Fruit fly (Drosophila melanogaster) whole organism, embryonic: ENCODE measurements around the gene Drgx.

ENCODE experiments used
- Bteb2 ChIP-seq: fragments of 200-800 bp; sonication (Bioruptor generic); optimal IDR thresholded peaks from 2 replicates; lab custom pipeline; 2016; ENCODE audit warnings: missing biosample characterization, missing genetic modification characterization
- CG10543 ChIP-seq: fragments of 200-800 bp; sonication (Bioruptor generic); optimal IDR thresholded peaks from 3 replicates; lab custom pipeline; 2017; ENCODE audit warnings: missing biosample characterization, mild to moderate bottlenecking, missing genetic modification characterization, moderate library complexity
- CG11247 ChIP-seq: fragments of 200-800 bp; sonication (Bioruptor generic); IDR thresholded peaks from 2 replicates; pipeline ENCODE4 v1.3.6; 2022; ENCODE audit warnings: missing biosample characterization, missing genetic modification characterization
- CG1233 ChIP-seq: fragments of 200-800 bp; sonication (Bioruptor generic); optimal IDR thresholded peaks from 4 replicates; lab custom pipeline; 2018; ENCODE audit warnings: missing biosample characterization, mild to moderate bottlenecking, missing genetic modification characterization
- CG13123 ChIP-seq: fragments of 200-800 bp; sonication (Bioruptor generic); optimal IDR thresholded peaks from 2 replicates; lab custom pipeline; 2016; ENCODE audit warnings: missing biosample characterization, missing genetic modification characterization
- CG13894 ChIP-seq: fragments of 200-800 bp; sonication (Bioruptor generic); optimal IDR thresholded peaks from 3 replicates; lab custom pipeline; 2018; ENCODE audit warnings: missing biosample characterization, mild to moderate bottlenecking, missing genetic modification characterization, moderate library complexity
- CG14441 ChIP-seq: fragments of 200-800 bp; sonication (Bioruptor generic); IDR thresholded peaks from 2 replicates; pipeline ENCODE4 v1.3.6; 2022; ENCODE audit warnings: missing biosample characterization, missing genetic modification characterization
- CG17359 ChIP-seq: fragments of 200-800 bp; sonication (Bioruptor generic); optimal IDR thresholded peaks from 3 replicates; lab custom pipeline; 2018; ENCODE audit warnings: missing biosample characterization, mild to moderate bottlenecking, missing genetic modification characterization, moderate library complexity
- CG17802 ChIP-seq: fragments of 200-800 bp; sonication (Bioruptor generic); optimal IDR thresholded peaks from 2 replicates; lab custom pipeline; 2018; ENCODE audit warnings: missing biosample characterization, mild to moderate bottlenecking, missing genetic modification characterization, moderate library complexity
- CG18476 ChIP-seq: fragments of 200-800 bp; sonication (Bioruptor generic); optimal IDR thresholded peaks from 2 replicates; lab custom pipeline; 2016; ENCODE audit warnings: missing biosample characterization, mild to moderate bottlenecking, missing genetic modification characterization
- CG2129 ChIP-seq: fragments of 200-800 bp; sonication (Bioruptor generic); IDR thresholded peaks from 2 replicates; pipeline ENCODE4 v1.3.6; 2022; ENCODE audit warnings: missing biosample characterization, missing genetic modification characterization; ENCODE audit not compliant: partially characterized antibody
- CG31388 ChIP-seq: fragments of 200-800 bp; sonication (Bioruptor generic); optimal IDR thresholded peaks from 2 replicates; lab custom pipeline; 2016; ENCODE audit warnings: missing biosample characterization, missing genetic modification characterization
- CG33557 ChIP-seq: fragments of 200-800 bp; sonication (Bioruptor generic); optimal IDR thresholded peaks from 2 replicates; lab custom pipeline; 2019; ENCODE audit warnings: missing biosample characterization, mild to moderate bottlenecking, missing genetic modification characterization, moderate library complexity
- CG4617 ChIP-seq: fragments of 200-800 bp; sonication (Bioruptor generic); optimal IDR thresholded peaks from 3 replicates; lab custom pipeline; 2016; ENCODE audit warnings: missing biosample characterization, missing genetic modification characterization, borderline replicate concordance
- CG7357 ChIP-seq: fragments of 200-800 bp; sonication (Bioruptor generic); IDR thresholded peaks from 3 replicates; pipeline ENCODE4 v1.3.6; 2022; ENCODE audit warnings: missing biosample characterization, missing genetic modification characterization
- CG8290 ChIP-seq, 3 experiments: fragments of 200-800 bp; sonication (Bioruptor generic); optimal IDR thresholded peaks; 2 replicates each; lab custom pipeline; 2016 to 2019; ENCODE audit warnings: missing biosample characterization in 3 of 3, missing genetic modification characterization in 3 of 3, mild to moderate bottlenecking in 2 of 3, moderate library complexity in 1 of 3
- CG8765 ChIP-seq: fragments of 200-800 bp; sonication (Bioruptor generic); IDR thresholded peaks from 2 replicates; pipeline ENCODE4 v1.3.6; 2022; ENCODE audit warnings: missing biosample characterization, missing genetic modification characterization
- D ChIP-seq, 2 experiments: fragments of 200-800 bp in 1 of 2; fragments of >200 bp in 1 of 2; sonication (Bioruptor generic) in 1 of 2; optimal IDR thresholded peaks; 2 replicates in 1 of 2; 3 replicates in 1 of 2; lab custom pipeline; 2017; ENCODE audit warnings: mild to moderate bottlenecking in 1 of 2, missing biosample characterization in 1 of 2, missing genetic modification characterization in 1 of 2, missing genetic modification reagents in 1 of 2
- Dfd ChIP-seq, 2 experiments: fragments of >200 bp; optimal IDR thresholded peaks; 2 replicates each; lab custom pipeline; 2017; ENCODE audit warnings: missing biosample characterization in 2 of 2, missing genetic modification characterization in 2 of 2
- Dip3 ChIP-seq: fragments of 200-800 bp; sonication (Bioruptor generic); optimal IDR thresholded peaks from 3 replicates; lab custom pipeline; 2016; ENCODE audit warnings: missing biosample characterization, missing genetic modification characterization
- Doc3 ChIP-seq: fragments of 200-800 bp; sonication (Bioruptor generic); IDR thresholded peaks from 3 replicates; pipeline ENCODE4 v1.3.6; 2022; ENCODE audit warnings: missing biosample characterization, missing genetic modification characterization; ENCODE audit not compliant: partially characterized antibody
- ERR ChIP-seq: fragments of 200-800 bp; sonication (Bioruptor generic); optimal IDR thresholded peaks from 2 replicates; lab custom pipeline; 2016; ENCODE audit warnings: missing biosample characterization, missing genetic modification characterization
- Ets97D ChIP-seq: fragments of 200-800 bp; sonication (Bioruptor generic); optimal IDR thresholded peaks from 3 replicates; lab custom pipeline; 2016; ENCODE audit warnings: missing biosample characterization, missing genetic modification characterization
- Jarid2 ChIP-seq: fragments of 200-800 bp; sonication (Bioruptor generic); optimal IDR thresholded peaks from 3 replicates; lab custom pipeline; 2017; ENCODE audit warnings: mild to moderate bottlenecking, missing biosample characterization, missing genetic modification reagents, missing genetic modification characterization
- MBD-R2 ChIP-seq: fragments of 200-800 bp; sonication (Bioruptor generic); IDR thresholded peaks from 2 replicates; pipeline ENCODE4 v1.3.6; 2022; ENCODE audit warnings: missing biosample characterization, missing genetic modification characterization
- Oli ChIP-seq: fragments of 200-800 bp; sonication (Bioruptor generic); optimal IDR thresholded peaks from 2 replicates; lab custom pipeline; 2018; ENCODE audit warnings: missing biosample characterization, mild to moderate bottlenecking, missing genetic modification characterization, moderate library complexity
- Rx ChIP-seq: fragments of 200-800 bp; sonication (Bioruptor generic); IDR thresholded peaks from 2 replicates; pipeline ENCODE4 v1.3.6; 2022; ENCODE audit warnings: missing biosample characterization, missing genetic modification characterization
- bigmax ChIP-seq: fragments of 200-800 bp; sonication (Bioruptor generic); optimal IDR thresholded peaks from 2 replicates; lab custom pipeline; 2018; ENCODE audit warnings: missing biosample characterization, mild to moderate bottlenecking, missing genetic modification characterization
- cg ChIP-seq: fragments of 200-800 bp; sonication (Bioruptor generic); optimal IDR thresholded peaks from 3 replicates; lab custom pipeline; 2019; ENCODE audit warnings: missing biosample characterization, mild to moderate bottlenecking, missing genetic modification characterization, moderate library complexity
- crc ChIP-seq: fragments of 200-800 bp; sonication (Bioruptor generic); optimal IDR thresholded peaks from 2 replicates; lab custom pipeline; 2016; ENCODE audit warnings: missing biosample characterization, missing genetic modification characterization
- croc ChIP-seq: fragments of 200-800 bp; sonication (Bioruptor generic); conservative IDR thresholded peaks from 3 replicates; pipeline ENCODE4 v1.3.6; 2022; ENCODE audit warnings: missing biosample characterization, missing genetic modification characterization
- dm ChIP-seq: fragments of 200-800 bp; sonication (Bioruptor generic); optimal IDR thresholded peaks from 3 replicates; lab custom pipeline; 2016; ENCODE audit warnings: missing biosample characterization, missing genetic modification characterization
- ems ChIP-seq: fragments of 200-800 bp; sonication (Bioruptor generic); optimal IDR thresholded peaks from 3 replicates; lab custom pipeline; 2016; ENCODE audit warnings: missing biosample characterization, missing genetic modification characterization
- fd102C ChIP-seq: fragments of 200-800 bp; sonication (Bioruptor generic); optimal IDR thresholded peaks from 2 replicates; lab custom pipeline; 2018; ENCODE audit warnings: missing biosample characterization, mild to moderate bottlenecking, missing genetic modification characterization, moderate library complexity
- fu2 ChIP-seq: fragments of 200-800 bp; sonication (Bioruptor generic); optimal IDR thresholded peaks from 2 replicates; lab custom pipeline; 2016; ENCODE audit warnings: missing biosample characterization, missing genetic modification characterization
- luna ChIP-seq: fragments of 200-800 bp; sonication (Bioruptor generic); optimal IDR thresholded peaks from 2 replicates; lab custom pipeline; 2016; ENCODE audit warnings: missing biosample characterization, missing genetic modification characterization
- nmo ChIP-seq: fragments of 200-800 bp; sonication (Bioruptor generic); optimal IDR thresholded peaks from 2 replicates; lab custom pipeline; 2018; ENCODE audit warnings: missing biosample characterization, mild to moderate bottlenecking, missing genetic modification characterization, moderate library complexity
- pros ChIP-seq: fragments of 200-800 bp; sonication (Bioruptor generic); optimal IDR thresholded peaks from 3 replicates; lab custom pipeline; 2019; ENCODE audit warnings: missing biosample characterization, mild to moderate bottlenecking, missing genetic modification characterization, moderate library complexity
- pzg ChIP-seq: fragments of 200-800 bp; sonication (Bioruptor generic); optimal IDR thresholded peaks from 3 replicates; lab custom pipeline; 2018; ENCODE audit warnings: missing biosample characterization, mild to moderate bottlenecking, missing genetic modification characterization, moderate library complexity
- sc ChIP-seq, 3 experiments: fragments of >200 bp in 2 of 3; fragments of 200-800 bp in 1 of 3; sonication (Bioruptor generic) in 1 of 3; optimal IDR thresholded peaks; 2 replicates in 2 of 3; 3 replicates in 1 of 3; lab custom pipeline; 2017; ENCODE audit warnings: mild to moderate bottlenecking in 1 of 3, missing biosample characterization in 1 of 3, missing genetic modification characterization in 1 of 3, missing genetic modification reagents in 1 of 3
- schlank ChIP-seq: fragments of 200-800 bp; sonication (Bioruptor generic); optimal IDR thresholded peaks from 2 replicates; lab custom pipeline; 2018; ENCODE audit warnings: missing biosample characterization, mild to moderate bottlenecking, missing genetic modification characterization
- scrt ChIP-seq: fragments of 200-800 bp; sonication (Bioruptor generic); optimal IDR thresholded peaks from 2 replicates; lab custom pipeline; 2018; ENCODE audit warnings: missing biosample characterization, mild to moderate bottlenecking, missing genetic modification characterization, moderate library complexity
- sna ChIP-seq: fragments of 200-800 bp; sonication (Bioruptor generic); IDR thresholded peaks from 2 replicates; pipeline ENCODE4 v1.3.6; 2022; ENCODE audit warnings: missing biosample characterization, missing genetic modification characterization; ENCODE audit not compliant: partially characterized antibody
- sqz ChIP-seq: fragments of 200-800 bp; sonication (Bioruptor generic); optimal IDR thresholded peaks from 3 replicates; lab custom pipeline; 2018; ENCODE audit warnings: missing biosample characterization, mild to moderate bottlenecking, missing genetic modification characterization
- tll ChIP-seq, 2 experiments: fragments of 200-800 bp in 1 of 2; fragments of >200 bp in 1 of 2; sonication (Bioruptor generic) in 1 of 2; optimal IDR thresholded peaks; 2 replicates each; lab custom pipeline; 2017 to 2019; ENCODE audit warnings: missing biosample characterization in 2 of 2, missing genetic modification characterization in 2 of 2, mild to moderate bottlenecking in 1 of 2, moderate library complexity in 1 of 2
- tna ChIP-seq: fragments of 200-800 bp; sonication (Bioruptor generic); IDR thresholded peaks from 2 replicates; pipeline ENCODE4 v1.3.6; 2022; ENCODE audit warnings: missing biosample characterization, missing genetic modification characterization; ENCODE audit not compliant: partially characterized antibody
- ttk ChIP-seq: fragments of 200-800 bp; sonication (Bioruptor generic); IDR thresholded peaks from 2 replicates; pipeline ENCODE4 v2.1.2; 2022; ENCODE audit warnings: missing biosample characterization, missing genetic modification characterization
- unc-4 ChIP-seq: fragments of 200-800 bp; sonication (Bioruptor generic); IDR thresholded peaks from 2 replicates; pipeline ENCODE4 v1.3.6; 2022; ENCODE audit warnings: missing biosample characterization, missing genetic modification characterization; ENCODE audit not compliant: partially characterized antibody

Drgx gene

dm6 chr2L:3703260-3703659, 40.7 kb downstream of the Drgx start, which contains the start of gene CG2816 (continued):
- no peak for TF ChIP-seq CG13894 (tag; lab: Kevin White, UChicago)
- TF ChIP-seq CG7357, result no peak
- no peak for TF ChIP-seq sc (optimal IDR thresholded peaks at IDR 0.05; lab: Kevin White, UChicago)
- no peak for TF ChIP-seq sc (GFP tag; optimal IDR thresholded peaks at IDR 0.05; lab: Kevin White, UChicago)
- TF ChIP-seq luna (GFP tag; lab: Kevin White, UChicago), result peak; percentile 80
- peak; percentile 89 for TF ChIP-seq CG11247 (GFP tag; lab: Robert Waterston, UW)
- TF ChIP-seq Rx (GFP tag; lab: Robert Waterston, UW), result 0 out of 2 replicates have a peak, but pooled peaks have one; percentile 15
- TF ChIP-seq scrt (GFP tag; lab: Kevin White, UChicago), result peak; percentile 28
- peak; percentile 68 for TF ChIP-seq schlank (tag; lab: Kevin White, UChicago)
- no peak for TF ChIP-seq CG31388 (GFP tag; lab: Kevin White, UChicago)
- TF ChIP-seq tna (GFP tag; lab: Robert Waterston, UW), result no peak
- TF ChIP-seq pros (GFP tag; lab: Kevin White, UChicago), result no peak
- no peak for TF ChIP-seq bigmax (GFP tag; lab: Kevin White, UChicago)
- TF ChIP-seq pzg (GFP tag; lab: Kevin White, UChicago), result no peak
- TF ChIP-seq ems (GFP tag; lab: Kevin White, UChicago), result peak; percentile 68
- TF ChIP-seq cg (GFP tag; lab: Kevin White, UChicago), result no peak
- TF ChIP-seq Jarid2 (GFP tag; lab: Kevin White, UChicago), result no peak
- no peak for TF ChIP-seq Ets97D
- TF ChIP-seq CG8765 (GFP tag; lab: Robert Waterston, UW), result no peak
- no peak for TF ChIP-seq fd102C (GFP tag; lab: Kevin White, UChicago)
- TF ChIP-seq CG1233 (GFP tag; lab: Kevin White, UChicago), result no peak
- TF ChIP-seq MBD-R2 (GFP tag; lab: Robert Waterston, UW), result peak; percentile 18; the same call in 1 of the 2 replicates
- no peak for TF ChIP-seq CG13123 (GFP tag; lab: Kevin White, UChicago)
- no peak for TF ChIP-seq nmo (GFP tag; lab: Kevin White, UChicago)
- TF ChIP-seq unc-4 (GFP tag; lab: Robert Waterston, UW), result no peak
- TF ChIP-seq CG8290 (GFP tag; optimal IDR thresholded peaks at IDR 0.05; lab: Kevin White, UChicago), result no peak
- TF ChIP-seq CG8290 (tag; optimal IDR thresholded peaks at IDR 0.05; lab: Kevin White, UChicago), result peak in 1 of 2 experiments; percentile 83
- TF ChIP-seq CG2129, result no peak
- peak; percentile 42 for TF ChIP-seq Oli
- no peak for TF ChIP-seq dm (GFP tag; lab: Kevin White, UChicago)
- no peak for TF ChIP-seq CG17802 (tag; lab: Kevin White, UChicago)
- peak; percentile 63; the same call in 1 of the 2 replicates for TF ChIP-seq CG14441 (GFP tag; lab: Robert Waterston, UW)
- peak; percentile 51 for TF ChIP-seq ttk (GFP tag; lab: Robert Waterston, UW)
- no peak for TF ChIP-seq Dfd (GFP tag; optimal IDR thresholded peaks at IDR 0.05; lab: Kevin White, UChicago)
- TF ChIP-seq D (optimal IDR thresholded peaks at IDR 0.05; lab: Kevin White, UChicago), result no peak
- no peak for TF ChIP-seq D (GFP tag; optimal IDR thresholded peaks at IDR 0.05; lab: Kevin White, UChicago)
- TF ChIP-seq sna, result no peak
- TF ChIP-seq CG4617 (GFP tag; lab: Kevin White, UChicago), result peak; percentile 18
- TF ChIP-seq CG10543 (GFP tag; lab: Kevin White, UChicago), result peak; percentile 69
- TF ChIP-seq CG17359 (tag; lab: Kevin White, UChicago), result peak; percentile 18
- no peak for TF ChIP-seq ERR (GFP tag; lab: Kevin White, UChicago)
- TF ChIP-seq fu2 (GFP tag; lab: Kevin White, UChicago), result peak; percentile 88
- TF ChIP-seq croc (GFP tag; lab: Robert Waterston, UW), result no peak
- TF ChIP-seq Bteb2 (GFP tag; lab: Kevin White, UChicago), result no peak
- no peak for TF ChIP-seq tll (GFP tag; optimal IDR thresholded peaks at IDR 0.05; lab: Kevin White, UChicago)
- no peak for TF ChIP-seq CG18476
- no peak for TF ChIP-seq sqz (GFP tag; lab: Kevin White, UChicago)
- TF ChIP-seq Doc3, result no peak
- TF ChIP-seq crc (GFP tag; lab: Kevin White, UChicago), result peak; percentile 71
- peak; percentile 83 for TF ChIP-seq Dip3 (GFP tag; lab: Kevin White, UChicago)
- TF ChIP-seq CG33557 (GFP tag; lab: Kevin White, UChicago), result no peak
